Fruit fly (Drosophila melanogaster) whole organism, prepupa: ENCODE results near the gene Oatp33Eb.

Experiments used
- CG10631 ChIP-seq: fragments of 200-800 bp; sonication (Bioruptor generic); optimal IDR thresholded peaks from 2 replicates; lab custom pipeline; 2016; ENCODE audit warnings: missing biosample characterization, missing genetic modification characterization
- CG10669 ChIP-seq: fragments of 200-800 bp; sonication (Bioruptor generic); optimal IDR thresholded peaks from 3 replicates; lab custom pipeline; 2018; ENCODE audit warnings: missing biosample characterization, mild to moderate bottlenecking, missing genetic modification characterization, moderate library complexity
- CG11294 ChIP-seq: fragments of 200-800 bp; sonication (Bioruptor generic); IDR thresholded peaks from 2 replicates; pipeline ENCODE4 v1.3.6; 2022; ENCODE audit warnings: missing biosample characterization, missing genetic modification characterization
- CG11762 ChIP-seq: fragments of 200-800 bp; sonication (Bioruptor generic); optimal IDR thresholded peaks from 3 replicates; lab custom pipeline; 2016; ENCODE audit warnings: missing biosample characterization, missing genetic modification characterization; ENCODE audit not compliant: insufficient read depth
- CG11902 ChIP-seq: fragments of 200-800 bp; sonication (Bioruptor generic); optimal IDR thresholded peaks from 3 replicates; lab custom pipeline; 2016; ENCODE audit warnings: missing biosample characterization, missing genetic modification characterization
- CG15336 ChIP-seq: fragments of 200-800 bp; sonication (Bioruptor generic); IDR thresholded peaks from 2 replicates; pipeline ENCODE4 v1.3.6; 2022; ENCODE audit warnings: missing biosample characterization, missing genetic modification characterization
- CG1621 ChIP-seq: fragments of 200-800 bp; sonication (Bioruptor generic); optimal IDR thresholded peaks from 3 replicates; lab custom pipeline; 2018; ENCODE audit warnings: missing biosample characterization, mild to moderate bottlenecking, missing genetic modification characterization
- CG32006 ChIP-seq: fragments of 200-800 bp; sonication (Bioruptor generic); optimal IDR thresholded peaks from 3 replicates; lab custom pipeline; 2017; ENCODE audit warnings: missing biosample characterization, mild to moderate bottlenecking, missing genetic modification characterization
- CG3919 ChIP-seq: fragments of 200-800 bp; sonication (Bioruptor generic); optimal IDR thresholded peaks from 3 replicates; lab custom pipeline; 2016; ENCODE audit warnings: missing biosample characterization, missing genetic modification characterization
- CG6163 ChIP-seq: fragments of 200-800 bp; sonication (Bioruptor generic); IDR thresholded peaks from 3 replicates; pipeline ENCODE4 v1.3.6; 2022; ENCODE audit warnings: missing biosample characterization, missing genetic modification characterization
- CG6808 ChIP-seq: fragments of 200-800 bp; sonication (Bioruptor generic); optimal IDR thresholded peaks from 3 replicates; lab custom pipeline; 2017; ENCODE audit warnings: missing biosample characterization, missing genetic modification characterization, mild to moderate bottlenecking, moderate library complexity, missing genetic modification reagents
- CG8119 ChIP-seq: fragments of 200-800 bp; sonication (Bioruptor generic); IDR thresholded peaks from 3 replicates; pipeline ENCODE4 v1.3.6; 2022; ENCODE audit warnings: missing biosample characterization, missing genetic modification characterization
- CG8632 ChIP-seq: fragments of 200-800 bp; sonication (Bioruptor generic); optimal IDR thresholded peaks from 3 replicates; lab custom pipeline; 2016; ENCODE audit warnings: missing biosample characterization, missing genetic modification characterization
- Eip75B ChIP-seq: fragments of 200-800 bp; sonication (Bioruptor generic); optimal IDR thresholded peaks from 3 replicates; lab custom pipeline; 2016; ENCODE audit warnings: missing biosample characterization, missing genetic modification characterization
- Eip78C ChIP-seq: fragments of 200-800 bp; sonication (Bioruptor generic); peaks from one replicate; lab custom pipeline; 2016; ENCODE audit warnings: missing biosample characterization, missing genetic modification characterization
- Eip93F ChIP-seq: fragments of 200-800 bp; sonication (Bioruptor generic); optimal IDR thresholded peaks from 2 replicates; lab custom pipeline; 2016; ENCODE audit warnings: missing biosample characterization, mild to moderate bottlenecking, missing genetic modification characterization
- Ets96B ChIP-seq: fragments of 200-800 bp; optimal IDR thresholded peaks from 2 replicates; lab custom pipeline; 2019; ENCODE audit warnings: missing biosample characterization, mild to moderate bottlenecking, missing genetic modification characterization, moderate library complexity
- Hr39 ChIP-seq: fragments of 200-800 bp; sonication (Bioruptor generic); optimal IDR thresholded peaks from 2 replicates; lab custom pipeline; 2016; ENCODE audit warnings: missing biosample characterization, missing genetic modification characterization
- Hr4 ChIP-seq: fragments of 200-800 bp; sonication (Bioruptor generic); optimal IDR thresholded peaks from 3 replicates; lab custom pipeline; 2016; ENCODE audit warnings: missing biosample characterization, missing genetic modification characterization
- OdsH ChIP-seq: fragments of 200-800 bp; sonication (Bioruptor generic); optimal IDR thresholded peaks from 3 replicates; lab custom pipeline; 2016; ENCODE audit warnings: missing biosample characterization, missing genetic modification characterization
- Smox ChIP-seq: fragments of 200-800 bp; sonication (Bioruptor generic); optimal IDR thresholded peaks from 3 replicates; lab custom pipeline; 2016; ENCODE audit warnings: missing biosample characterization, missing genetic modification characterization
- Sox102F ChIP-seq: fragments of 200-800 bp; sonication (Bioruptor generic); optimal IDR thresholded peaks from 2 replicates; lab custom pipeline; 2016; ENCODE audit warnings: missing biosample characterization, mild to moderate bottlenecking, missing genetic modification characterization
- Sox14 ChIP-seq: fragments of 200-800 bp; sonication (Bioruptor generic); optimal IDR thresholded peaks from 3 replicates; lab custom pipeline; 2016; ENCODE audit warnings: missing biosample characterization, missing genetic modification characterization
- Sox15 ChIP-seq: fragments of 200-800 bp; sonication (Bioruptor generic); optimal IDR thresholded peaks from 3 replicates; lab custom pipeline; 2016; ENCODE audit warnings: missing biosample characterization, missing genetic modification characterization
- achi ChIP-seq: fragments of 200-800 bp; sonication (Bioruptor generic); optimal IDR thresholded peaks from 3 replicates; lab custom pipeline; 2016; ENCODE audit warnings: missing biosample characterization, missing genetic modification characterization
- cyc ChIP-seq: fragments of 200-800 bp; sonication (Bioruptor generic); optimal IDR thresholded peaks from 3 replicates; lab custom pipeline; 2016; ENCODE audit warnings: missing biosample characterization, missing genetic modification characterization
- dac ChIP-seq: fragments of 200-800 bp; sonication (Bioruptor generic); optimal IDR thresholded peaks from 2 replicates; lab custom pipeline; 2017; ENCODE audit warnings: missing biosample characterization, mild to moderate bottlenecking, missing genetic modification characterization
- eg ChIP-seq: fragments of 200-800 bp; sonication (Bioruptor generic); IDR thresholded peaks from 3 replicates; pipeline ENCODE4 v1.3.6; 2022; ENCODE audit warnings: missing biosample characterization, missing genetic modification characterization
- esn ChIP-seq: fragments of 200-800 bp; sonication (Bioruptor generic); optimal IDR thresholded peaks from 2 replicates; lab custom pipeline; 2016; ENCODE audit warnings: missing biosample characterization, mild to moderate bottlenecking, missing genetic modification characterization, moderate library complexity
- fd85E ChIP-seq: fragments of 200-800 bp; sonication (Bioruptor generic); optimal IDR thresholded peaks from 3 replicates; lab custom pipeline; 2016; ENCODE audit warnings: missing biosample characterization, missing genetic modification characterization
- fkh ChIP-seq: fragments of 200-800 bp; sonication (Bioruptor generic); optimal IDR thresholded peaks from 3 replicates; lab custom pipeline; 2017; ENCODE audit warnings: missing biosample characterization, mild to moderate bottlenecking, missing genetic modification characterization, moderate library complexity
- net ChIP-seq: fragments of 200-800 bp; sonication (Bioruptor generic); optimal IDR thresholded peaks from 3 replicates; lab custom pipeline; 2016; ENCODE audit warnings: missing biosample characterization, missing genetic modification characterization
- pdm3 ChIP-seq: fragments of 200-800 bp; sonication (Bioruptor generic); optimal IDR thresholded peaks from 3 replicates; lab custom pipeline; 2016; ENCODE audit warnings: missing biosample characterization, missing genetic modification characterization
- salr ChIP-seq, 2 experiments: fragments of 200-800 bp; sonication (Bioruptor generic); optimal IDR thresholded peaks; 3 replicates each; lab custom pipeline; 2016 to 2018; ENCODE audit warnings: missing biosample characterization in 2 of 2, missing genetic modification characterization in 2 of 2, mild to moderate bottlenecking in 1 of 2
- ss ChIP-seq, 2 experiments: fragments of 200-800 bp; sonication (Bioruptor generic); optimal IDR thresholded peaks; 2 replicates in 1 of 2; 3 replicates in 1 of 2; lab custom pipeline; 2017 to 2018; ENCODE audit warnings: mild to moderate bottlenecking in 2 of 2, missing biosample characterization in 2 of 2, missing genetic modification characterization in 2 of 2, moderate library complexity in 1 of 2
- svp ChIP-seq: fragments of 200-800 bp; sonication (Bioruptor generic); peaks from one replicate; lab custom pipeline; 2016; ENCODE audit warnings: missing biosample characterization, missing genetic modification characterization
- vri ChIP-seq: fragments of 200-800 bp; sonication (Bioruptor generic); optimal IDR thresholded peaks from 3 replicates; lab custom pipeline; 2016; ENCODE audit warnings: missing biosample characterization, mild to moderate bottlenecking, missing genetic modification characterization

The Oatp33Eb gene

DNA sequence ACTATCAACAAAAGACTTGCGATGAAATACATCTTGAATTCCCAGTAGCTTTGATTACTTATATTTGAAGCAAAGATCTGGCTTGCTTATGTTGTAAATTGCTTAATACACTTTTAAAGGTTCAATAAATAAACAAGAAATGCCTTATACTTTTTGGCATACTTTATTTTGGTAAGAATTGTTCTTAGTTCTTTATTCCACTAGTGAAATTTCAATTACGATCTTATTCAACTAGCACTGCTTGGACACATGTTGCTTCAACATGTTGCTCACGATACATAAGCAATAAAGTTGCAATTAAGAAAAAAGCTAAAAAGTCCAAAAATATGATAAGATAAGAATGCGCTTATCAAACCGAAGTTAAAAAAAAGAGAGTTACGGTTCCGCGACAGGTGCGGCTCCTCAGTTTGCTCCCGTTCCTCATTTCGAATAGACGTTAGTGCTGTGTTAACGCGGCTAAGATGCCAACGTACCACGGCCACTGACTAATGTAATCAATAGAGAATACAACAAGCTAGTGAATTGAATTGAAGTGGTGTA lies at the start of gene Oatp33Eb, which contains the start of gene CG5421:
Oatp33Eb (plus strand) TSS at position 403 of the 540 bp plus-strand sequence.
CG5421 (minus strand) TSS at position 51 of the 540 bp plus-strand sequence.
- TF ChIP-seq Sox102F (GFP tag; lab: Kevin White, UChicago) (no peak), vri (GFP tag; lab: Kevin White, UChicago) (peak; percentile 60), Eip93F (GFP tag; lab: Kevin White, UChicago) (peak; percentile 9), eg (peak; percentile 19; the same call in 1 of the 3 replicates), CG1621 (tag; lab: Kevin White, UChicago) (no peak)
- TF ChIP-seq, all 60 proteins: peak for 3

DNA sequence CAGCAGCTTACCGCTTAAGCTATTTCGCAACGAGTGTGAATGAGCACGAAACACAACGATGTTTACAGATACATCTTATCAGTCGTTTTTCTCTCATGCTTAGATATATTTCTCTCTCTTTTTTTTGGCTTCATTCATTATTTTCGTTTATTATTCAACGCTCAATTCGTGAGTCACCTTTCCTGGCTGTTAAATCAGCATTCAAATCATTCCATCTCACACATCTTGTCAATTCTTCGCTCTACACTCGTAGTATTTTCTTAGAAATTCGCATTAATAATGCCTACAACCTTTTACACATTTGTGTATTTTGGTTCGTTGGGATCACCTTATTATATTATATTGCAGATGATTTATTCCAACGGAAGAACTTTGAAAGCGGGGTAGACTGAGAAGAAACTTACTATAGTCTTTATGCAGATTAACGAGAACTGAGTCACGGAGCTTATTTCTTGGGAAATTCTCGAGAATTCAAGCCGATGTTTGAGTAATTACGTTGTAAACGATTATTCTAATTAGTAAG lies 43.7 kb upstream of the Oatp33Eb start:
- TF ChIP-seq CG15336 (no peak), fkh (peak; percentile 28)

DNA sequence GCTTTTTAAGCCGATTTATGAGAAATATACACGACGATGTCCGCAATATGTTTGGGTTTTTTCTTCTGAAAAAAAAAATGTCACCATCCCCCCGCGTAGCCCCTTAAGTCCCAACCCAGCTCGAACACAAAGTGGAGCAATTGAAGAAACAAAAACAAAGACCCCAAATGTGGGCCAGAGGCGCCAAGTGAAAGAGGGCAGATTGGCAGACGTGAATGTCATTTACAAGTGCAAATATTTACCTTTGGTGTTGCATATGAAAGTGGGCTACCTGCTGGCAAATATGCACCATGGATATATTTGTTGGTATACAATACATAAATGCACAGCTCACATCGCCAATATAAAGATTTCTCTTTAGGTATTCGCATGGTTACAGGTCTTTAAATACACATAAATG lies 37.6 kb upstream of the Oatp33Eb start:
- no peak for TF ChIP-seq Eip75B (GFP tag; lab: Kevin White, UChicago)
- no peak for TF ChIP-seq CG3919
- 0 out of 3 replicates have a peak, but pooled peaks have one; percentile 17 for TF ChIP-seq CG6163 (GFP tag; lab: Robert Waterston, UW)
- no peak for TF ChIP-seq CG8119 (GFP tag; lab: Robert Waterston, UW)
- peak; percentile 51 for TF ChIP-seq Eip78C (GFP tag; lab: Kevin White, UChicago)
- peak; percentile 29 for TF ChIP-seq svp (GFP tag; lab: Kevin White, UChicago)

DNA sequence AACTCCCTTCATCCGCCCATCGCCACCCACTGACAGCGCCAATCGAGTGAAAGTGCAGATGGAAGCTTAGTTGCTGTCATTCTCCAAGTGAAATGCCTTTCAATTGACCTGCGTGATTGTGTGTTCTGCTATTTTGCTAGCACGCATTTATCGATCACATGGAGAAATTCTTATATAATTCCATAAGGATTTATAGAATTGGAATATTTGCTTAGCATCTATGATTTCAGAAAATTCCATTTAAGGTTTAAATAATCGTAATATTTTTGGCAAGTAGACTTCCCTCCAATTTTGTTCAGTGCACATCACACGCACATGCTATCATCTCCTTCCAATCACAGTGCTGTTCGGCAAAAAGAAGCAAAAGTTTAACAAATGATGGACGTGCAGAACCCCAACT lies 34.4 kb upstream of the Oatp33Eb start:
- TF ChIP-seq Hr4 (GFP tag; lab: Kevin White, UChicago) (peak; percentile 32), Ets96B (tag; lab: Kevin White, UChicago) (peak; percentile 16), CG8119 (GFP tag; lab: Robert Waterston, UW) (0 out of 3 replicates have a peak, but pooled peaks have one; percentile 34), CG10631 (GFP tag; lab: Kevin White, UChicago) (peak; percentile 11), Hr39 (GFP tag; lab: Kevin White, UChicago) (no peak), Sox15 (no peak), CG1621 (tag; lab: Kevin White, UChicago) (no peak), ss (GFP tag; optimal IDR thresholded peaks at IDR 0.05; lab: Kevin White, UChicago) (no peak), eg (peak; percentile 43; the same call in 1 of the 3 replicates), svp (GFP tag; lab: Kevin White, UChicago) (peak; percentile 53), Eip78C (GFP tag; lab: Kevin White, UChicago) (peak; percentile 46), CG11294 (GFP tag; lab: Robert Waterston, UW) (no peak), fd85E (GFP tag; lab: Kevin White, UChicago) (no peak), CG10669 (GFP tag; lab: Kevin White, UChicago) (peak; percentile 13), CG15336 (peak; percentile 44; the same call in 1 of the 2 replicates), CG8632 (GFP tag; lab: Kevin White, UChicago) (no peak), cyc (GFP tag; lab: Kevin White, UChicago) (no peak), esn (GFP tag; lab: Kevin White, UChicago) (peak; percentile 7), CG32006 (peak; percentile 39), CG6808 (GFP tag; lab: Kevin White, UChicago) (no peak)

DNA sequence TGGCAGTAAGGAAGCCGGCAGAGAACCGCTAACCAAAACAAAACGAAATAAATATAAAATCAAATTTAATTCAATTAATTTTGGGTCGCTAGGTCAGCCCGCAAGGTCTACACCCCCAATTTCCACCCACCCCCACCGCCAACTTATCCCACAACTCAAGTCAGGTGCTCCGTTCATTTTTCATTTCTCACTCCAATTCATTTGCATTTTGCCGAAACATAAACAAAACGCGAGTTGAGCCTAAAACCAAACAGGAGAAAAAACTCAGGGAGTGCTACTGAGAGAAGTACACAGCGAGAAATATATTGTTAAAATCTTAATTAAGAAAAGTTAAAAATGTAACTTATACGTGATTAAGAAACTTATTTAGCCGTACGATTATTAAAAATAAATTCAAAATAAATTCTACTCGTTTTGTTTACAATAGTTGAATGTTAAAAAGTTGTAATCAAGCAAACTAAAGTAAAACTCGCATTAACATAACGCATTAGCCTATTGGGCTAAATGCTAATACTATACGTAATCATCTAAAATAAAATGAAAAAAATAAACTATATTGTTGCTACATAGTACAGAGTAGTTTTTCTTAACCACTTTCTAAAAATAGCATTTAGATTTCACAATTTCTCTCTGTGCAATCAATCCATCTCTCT lies 32.7 kb upstream of the Oatp33Eb start:
- TF ChIP-seq Sox14 (GFP tag; lab: Kevin White, UChicago) (no peak), salr (GFP tag; optimal IDR thresholded peaks at IDR 0.05; lab: Kevin White, UChicago) (no peak), CG11902 (GFP tag; lab: Kevin White, UChicago) (no peak), Ets96B (tag; lab: Kevin White, UChicago) (no peak), CG15336 (no peak), ss (GFP tag; optimal IDR thresholded peaks at IDR 0.05; lab: Kevin White, UChicago) (no peak), OdsH (GFP tag; lab: Kevin White, UChicago) (peak; percentile 2), CG32006 (peak; percentile 11), net (GFP tag; lab: Kevin White, UChicago) (no peak), dac (no peak), achi (no peak), CG1621 (tag; lab: Kevin White, UChicago) (no peak), esn (GFP tag; lab: Kevin White, UChicago) (peak; percentile 56), eg (0 out of 3 replicates have a peak, but pooled peaks have one; percentile 5), pdm3 (peak; percentile 16), Sox102F (GFP tag; lab: Kevin White, UChicago) (no peak), CG8632 (GFP tag; lab: Kevin White, UChicago) (peak; percentile 12), Smox (GFP tag; lab: Kevin White, UChicago) (peak; percentile 44), vri (GFP tag; lab: Kevin White, UChicago) (no peak), CG6808 (GFP tag; lab: Kevin White, UChicago) (no peak), CG6163 (GFP tag; lab: Robert Waterston, UW) (no peak), Hr39 (GFP tag; lab: Kevin White, UChicago) (peak; percentile 25), Hr4 (GFP tag; lab: Kevin White, UChicago) (no peak), Eip75B (GFP tag; lab: Kevin White, UChicago) (no peak), CG11762 (no peak), fkh (no peak)
